Worm (Caenorhabditis elegans) whole organism, mixed stage, embryonic: Measurements from ENCODE around the gene rps-5.

Experiments used
- bed-3 ChIP-seq: fragments of 200-800 bp; sonication (Bioruptor generic); optimal IDR thresholded peaks from 3 replicates; lab custom pipeline; 2018; ENCODE audit warnings: mild to moderate bottlenecking, missing genetic modification characterization, moderate library complexity, missing compliant biosample characterization
- blmp-1 ChIP-seq: fragments of 150-350 bp; optimal IDR thresholded peaks from 2 replicates; lab custom pipeline; 2014; ENCODE audit warnings: missing biosample characterization, missing genetic modification characterization
- lin-13 ChIP-seq: fragments of 150-350 bp; optimal IDR thresholded peaks from 2 replicates; lab custom pipeline; 2014; ENCODE audit warnings: missing biosample characterization, missing genetic modification characterization
- lin-32 ChIP-seq: fragments of 200-800 bp; sonication (Bioruptor generic); optimal IDR thresholded peaks from 2 replicates; lab custom pipeline; 2018; ENCODE audit warnings: mild to moderate bottlenecking, missing genetic modification characterization, missing compliant biosample characterization
- lsy-2 ChIP-seq: fragments of 150-350 bp; optimal IDR thresholded peaks from 2 replicates; lab custom pipeline; 2014; ENCODE audit warnings: missing biosample characterization, missing genetic modification characterization
- mab-5 ChIP-seq: fragments of 150-350 bp; optimal IDR thresholded peaks from 2 replicates; lab custom pipeline; 2014; ENCODE audit warnings: missing biosample characterization, missing genetic modification characterization
- mep-1 ChIP-seq: fragments of 150-350 bp; optimal IDR thresholded peaks from 2 replicates; lab custom pipeline; 2017; ENCODE audit warnings: missing biosample characterization, missing genetic modification reagents, missing genetic modification characterization, inconsistent platforms
- nhr-12 ChIP-seq: fragments of 150-350 bp; optimal IDR thresholded peaks from 2 replicates; lab custom pipeline; 2014; ENCODE audit warnings: missing biosample characterization, missing genetic modification characterization
- nhr-237 ChIP-seq: fragments of 150-350 bp; optimal IDR thresholded peaks from 2 replicates; lab custom pipeline; 2014; ENCODE audit warnings: missing biosample characterization, missing genetic modification characterization
- nhr-76 ChIP-seq: sonication (generic microtip); optimal IDR thresholded peaks from 2 replicates; lab custom pipeline; 2017; ENCODE audit warnings: missing biosample characterization, missing genetic modification characterization
- pha-4 ChIP-seq: fragments of 150-350 bp; optimal IDR thresholded peaks from 2 replicates; lab custom pipeline; 2018; ENCODE audit warnings: missing biosample characterization, missing genetic modification reagents, missing genetic modification characterization
- snpc-4 ChIP-seq: fragments of 150-350 bp; optimal IDR thresholded peaks from 2 replicates; lab custom pipeline; 2014; ENCODE audit warnings: missing biosample characterization, missing genetic modification characterization
- unc-62 ChIP-seq: fragments of 150-350 bp; optimal IDR thresholded peaks from 2 replicates; lab custom pipeline; 2014; ENCODE audit warnings: missing biosample characterization, missing genetic modification reagents, missing genetic modification characterization

- TF ChIP-seq bed-3 (GFP tag; lab: Kevin White, UChicago) (no peak), mep-1 (no peak), lin-13 (no peak), nhr-237 (no peak), mab-5 (tag; lab: Kevin White, UChicago) (no peak), nhr-12 (tag; lab: Kevin White, UChicago) (no peak), pha-4 (tag; lab: Kevin White, UChicago) (no peak), nhr-76 (tag; lab: Kevin White, UChicago) (no peak), unc-62 (GFP tag; lab: Kevin White, UChicago) (no peak), lin-32 (GFP tag; lab: Kevin White, UChicago) (no peak), snpc-4 (tag; lab: Kevin White, UChicago) (no peak), lsy-2 (tag; lab: Kevin White, UChicago) (no peak), blmp-1 (tag; lab: Kevin White, UChicago) (no peak)
These were observed 1.1 kb downstream of the rps-5 start, which contains the start of gene pigk-1 for ce11 chrIV:11109771-11110170.
